Worm (Caenorhabditis elegans) whole organism, young adult: ENCODE data around the gene ptc-1.
A peak's percentile ranks its signal among the peaks of the same experiment; 100 is the strongest.

Experiments used
- Y53G8AR.9 ChIP-seq: fragments of 200-800 bp; sonication (Bioruptor generic); conservative IDR thresholded peaks from 2 replicates; pipeline ENCODE4 v1.3.6; 2022; ENCODE audit warnings: missing genetic modification reagents, missing genetic modification characterization, missing compliant biosample characterization
- Y67H2A.10 ChIP-seq: fragments of 200-800 bp; sonication (Bioruptor generic); conservative IDR thresholded peaks from 2 replicates; pipeline ENCODE4 v1.3.6; 2022; ENCODE audit warnings: missing genetic modification reagents, missing genetic modification characterization, missing compliant biosample characterization
- ama-1 ChIP-seq, 3 experiments: fragments of 150-350 bp in 1 of 3; sonication (generic microtip) in 2 of 3; optimal IDR thresholded peaks; 2 replicates each; lab custom pipeline; 2014 to 2018; ENCODE audit warnings: missing biosample characterization in 2 of 3, missing genetic modification characterization in 2 of 3, missing genetic modification reagents in 2 of 3
- cebp-2 ChIP-seq: fragments of 200-800 bp; sonication (Bioruptor generic); IDR thresholded peaks from 2 replicates; pipeline ENCODE4 v1.3.6; 2022; ENCODE audit warnings: missing genetic modification characterization, missing compliant biosample characterization
- ceh-27 ChIP-seq: fragments of 200-800 bp; sonication (Bioruptor generic); optimal IDR thresholded peaks from 2 replicates; lab custom pipeline; 2018; ENCODE audit warnings: mild to moderate bottlenecking, missing genetic modification characterization, moderate library complexity, missing compliant biosample characterization
- dpl-1 ChIP-seq: fragments of 150-350 bp; optimal IDR thresholded peaks from 2 replicates; lab custom pipeline; 2014; ENCODE audit warnings: missing biosample characterization, missing genetic modification reagents, missing genetic modification characterization
- hmg-20 ChIP-seq: fragments of 200-800 bp; sonication (Bioruptor generic); IDR thresholded peaks from 2 replicates; pipeline ENCODE4 v1.3.6; 2022; ENCODE audit warnings: missing genetic modification reagents, missing genetic modification characterization, missing compliant biosample characterization
- pha-4 ChIP-seq: fragments of 150-350 bp; sonication (generic microtip); optimal IDR thresholded peaks from 2 replicates; lab custom pipeline; 2014; ENCODE audit warnings: missing biosample characterization, missing genetic modification reagents, missing genetic modification characterization
- rpc-1 ChIP-seq, 2 experiments: fragments of 150-350 bp in 1 of 2; sonication (generic microtip) in 1 of 2; optimal IDR thresholded peaks; 2 replicates each; lab custom pipeline; 2014 to 2018; ENCODE audit warnings: missing biosample characterization in 1 of 2, missing genetic modification characterization in 1 of 2, missing genetic modification reagents in 1 of 2, missing genotype in 1 of 2
- sea-2 ChIP-seq: fragments of 200-800 bp; sonication (Bioruptor generic); IDR thresholded peaks from 2 replicates; pipeline ENCODE4 v1.3.6; 2022; ENCODE audit warnings: missing genetic modification characterization, missing compliant biosample characterization
- tbx-9 ChIP-seq: sonication (generic microtip); optimal IDR thresholded peaks from 2 replicates; lab custom pipeline; 2016; ENCODE audit warnings: borderline replicate concordance, missing genetic modification characterization, inconsistent platforms, missing compliant biosample characterization

ce11 chrII:7863480-7864125, 29.4 kb upstream of the ptc-1 start:
- TF ChIP-seq ceh-27: no peak
- no peak for TF ChIP-seq dpl-1
- TF ChIP-seq rpc-1 (optimal IDR thresholded peaks at IDR 0.05; lab: Kevin White, UChicago): no peak
- TF ChIP-seq rpc-1 (tag; optimal IDR thresholded peaks at IDR 0.05; lab: Kevin White, UChicago): no peak
- TF ChIP-seq pha-4 (tag; lab: Kevin White, UChicago): no peak
- no peak for TF ChIP-seq tbx-9 (tag; lab: Kevin White, UChicago)
- no peak for TF ChIP-seq cebp-2 (GFP tag; lab: Robert Waterston, UW)
- TF ChIP-seq Y67H2A.10 (GFP tag; lab: Robert Waterston, UW): 0 out of 2 replicates have a peak, but pooled peaks have one; percentile 11
- 0 out of 2 replicates have a peak, but pooled peaks have one; percentile 58 for TF ChIP-seq Y53G8AR.9 (GFP tag; lab: Robert Waterston, UW)
- TF ChIP-seq sea-2 (GFP tag; lab: Robert Waterston, UW): no peak
- no peak for TF ChIP-seq hmg-20
- TF ChIP-seq ama-1 (optimal IDR thresholded peaks at IDR 0.05; lab: Kevin White, UChicago): no peak
- TF ChIP-seq ama-1 (GFP tag; optimal IDR thresholded peaks at IDR 0.05; lab: Kevin White, UChicago): no peak
